Worm (Caenorhabditis elegans): ENCODE data around the gene Y66C5A.1.

The Y66C5A.1 gene

DNA sequence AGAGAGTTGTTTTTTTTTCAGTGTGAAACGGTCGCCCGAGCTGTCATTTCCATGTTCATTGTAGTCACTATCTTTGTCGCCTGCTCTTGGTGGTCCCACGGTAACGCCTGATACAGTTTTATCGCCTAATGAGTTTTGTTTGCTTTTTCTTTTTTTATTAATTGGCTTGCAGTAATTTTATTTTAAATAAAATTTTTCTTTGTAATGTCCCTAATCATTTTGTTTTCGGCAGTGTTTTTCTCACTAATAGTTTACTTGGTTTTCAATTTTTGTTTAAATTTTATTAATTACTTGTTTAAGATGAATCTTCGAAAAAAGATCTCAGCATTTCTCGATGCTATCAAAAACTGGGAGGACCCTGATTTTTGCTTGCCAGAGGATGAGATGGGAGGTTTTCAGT is 10.3 kb upstream of the Y66C5A.1 start, which contains the start of gene M163.22:
Gene M163.22, plus strand, starts transcription at position 301 of the 400 bp plus-strand sequence.
- no peak for TF ChIP-seq him-1 (tag; optimal IDR thresholded peaks at IDR 0.05)
- no peak for TF ChIP-seq W03F9.2 (tag; optimal IDR thresholded peaks at IDR 0.05)
- TF ChIP-seq dao-5 (tag; optimal IDR thresholded peaks at IDR 0.05) = no peak

DNA sequence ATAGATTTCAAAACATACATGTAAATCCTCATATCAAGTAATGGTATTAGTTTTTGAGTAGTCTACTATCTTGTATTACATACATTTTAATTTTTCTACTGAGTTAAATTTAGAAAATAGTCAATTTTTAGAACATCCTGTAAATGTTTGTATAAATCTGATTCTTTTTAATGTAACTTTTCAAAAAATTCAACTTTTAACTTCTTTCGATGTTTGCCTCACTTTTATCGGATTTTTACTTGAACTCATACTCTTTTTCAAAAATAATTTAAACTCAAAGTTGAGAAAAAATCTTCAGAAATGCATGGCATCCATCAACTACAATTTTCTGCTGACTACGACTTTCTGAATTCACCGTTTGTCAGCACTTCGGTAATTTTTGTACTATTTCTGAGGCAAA is 9.2 kb upstream of the Y66C5A.1 start, which contains the start of gene M163.7:
Gene M163.7, plus strand, starts transcription at position 301 of the 400 bp plus-strand sequence.
- TF ChIP-seq W03F9.2 (tag; optimal IDR thresholded peaks at IDR 0.05) (no peak), him-1 (tag; optimal IDR thresholded peaks at IDR 0.05) (no peak), dao-5 (tag; optimal IDR thresholded peaks at IDR 0.05) (no peak)

DNA sequence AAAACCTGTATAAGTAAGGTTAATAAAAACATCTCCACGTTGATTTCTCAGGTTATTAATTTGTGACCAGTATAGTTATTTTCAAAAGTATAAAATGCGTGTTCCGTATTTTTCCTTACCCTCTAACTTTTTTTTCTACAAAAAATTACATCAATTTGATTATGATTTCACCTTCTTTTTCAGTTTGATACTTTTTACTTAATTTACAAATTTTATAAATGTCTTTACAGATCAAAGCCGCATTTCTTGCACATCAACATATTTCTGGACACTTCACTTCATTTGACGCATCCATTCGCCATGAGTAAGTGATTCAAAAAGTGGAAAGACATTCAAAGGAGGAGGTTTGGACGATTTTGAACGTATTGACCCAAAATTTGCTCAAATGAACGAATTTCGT is 5.1 kb upstream of the Y66C5A.1 start, which contains the start of gene Y66C5A.2:
Gene Y66C5A.2, plus strand, starts transcription at position 301 of the 400 bp plus-strand sequence.
- no peak for TF ChIP-seq W03F9.2 (tag; optimal IDR thresholded peaks at IDR 0.05)
- no peak for TF ChIP-seq him-1 (tag; optimal IDR thresholded peaks at IDR 0.05)
- TF ChIP-seq dao-5 (tag; optimal IDR thresholded peaks at IDR 0.05) = no peak

DNA sequence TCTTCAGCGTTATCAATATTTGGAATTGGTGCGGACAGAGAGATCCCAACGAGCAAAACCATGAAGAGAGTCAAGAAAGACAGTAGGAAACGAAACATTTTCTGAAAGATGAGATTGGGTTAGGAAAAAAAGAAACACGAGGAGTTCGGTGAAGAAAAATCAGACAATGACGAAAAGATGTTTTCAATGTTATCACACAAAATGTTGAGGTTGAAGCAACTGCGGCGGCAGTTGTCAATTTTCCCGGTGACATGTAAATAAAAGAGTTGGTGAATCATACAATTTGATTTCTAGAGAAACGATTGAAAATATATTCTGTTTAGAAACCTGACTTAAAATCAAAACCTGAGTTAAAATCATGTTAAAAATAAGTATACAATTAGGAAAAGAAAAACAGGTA is 1.6 kb downstream of the Y66C5A.1 start, which contains the start of gene F23D12.7:
Gene F23D12.7, minus strand, starts transcription at position 101 of the 400 bp plus-strand sequence.
- TF ChIP-seq W03F9.2 (tag; optimal IDR thresholded peaks at IDR 0.05) (no peak), him-1 (tag; optimal IDR thresholded peaks at IDR 0.05) (no peak), dao-5 (tag; optimal IDR thresholded peaks at IDR 0.05) (no peak)

DNA sequence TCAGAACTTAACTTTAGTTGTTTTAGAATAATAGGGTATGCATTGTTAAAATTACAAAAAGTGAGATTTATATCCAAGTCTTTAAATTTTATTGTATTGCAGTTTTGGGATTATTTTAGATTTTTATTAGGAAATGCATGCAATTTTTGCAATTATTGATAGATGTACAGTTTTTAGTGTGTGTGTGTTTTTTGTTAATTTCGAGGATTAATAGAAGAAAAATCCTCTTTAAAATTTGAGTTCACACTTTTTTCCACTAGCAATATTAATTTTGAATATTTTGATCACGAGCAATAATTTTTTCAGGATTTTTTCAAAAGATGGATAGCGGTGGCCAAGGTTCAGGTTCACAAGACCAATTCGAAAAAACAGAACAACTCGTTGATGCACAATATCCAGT is 7.4 kb downstream of the Y66C5A.1 start, which contains the start of gene jmjd-3.2:
Gene jmjd-3.2, plus strand, starts transcription at position 301 of the 400 bp plus-strand sequence.
- TF ChIP-seq him-1 (tag; optimal IDR thresholded peaks at IDR 0.05) (no peak), W03F9.2 (tag; optimal IDR thresholded peaks at IDR 0.05) (no peak), dao-5 (tag; optimal IDR thresholded peaks at IDR 0.05) (no peak)

DNA sequence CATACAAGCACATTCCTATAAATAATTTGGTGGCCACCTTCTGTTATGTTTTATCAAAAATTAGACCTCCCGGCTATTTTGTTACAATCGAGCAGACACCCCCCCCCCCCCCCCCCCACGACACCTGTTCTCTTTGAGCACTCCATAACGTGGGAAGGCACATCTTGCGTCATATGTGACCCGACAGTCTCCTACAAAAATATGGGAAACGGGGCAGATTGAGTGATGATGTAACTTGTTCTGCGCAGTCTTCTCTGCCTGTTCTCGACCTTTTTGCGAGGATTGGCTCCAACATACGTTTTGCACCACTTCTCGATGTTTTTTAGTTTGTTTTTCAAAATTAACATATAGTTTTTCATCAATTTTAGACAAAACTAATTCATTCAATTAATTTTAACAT is 7.8 kb downstream of the Y66C5A.1 start:
- TF ChIP-seq dao-5 (tag; optimal IDR thresholded peaks at IDR 0.05) (no peak), W03F9.2 (tag; optimal IDR thresholded peaks at IDR 0.05) (no peak), him-1 (tag; optimal IDR thresholded peaks at IDR 0.05) (no peak)

DNA sequence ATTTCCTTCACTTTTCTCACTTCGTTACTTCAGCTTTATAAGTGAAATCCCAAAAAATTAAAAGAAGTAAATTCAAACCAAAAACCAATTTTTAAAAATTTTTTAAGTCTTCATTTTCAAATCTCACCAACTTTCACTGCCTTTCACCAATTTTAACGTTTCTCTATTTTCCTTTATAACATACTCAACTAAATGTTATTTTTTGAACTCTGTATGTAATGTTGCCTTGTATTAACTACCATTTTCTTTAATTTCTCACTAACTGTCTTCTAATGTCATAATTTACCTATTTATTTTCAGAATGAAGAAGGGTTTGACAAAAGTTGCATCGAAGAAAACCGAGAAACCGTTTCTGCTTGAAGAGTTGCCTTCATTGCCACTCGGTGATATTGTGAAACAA is 10.6 kb downstream of the Y66C5A.1 start, which contains the start of gene F23D12.4:
Gene F23D12.4, plus strand, starts transcription at position 301 of the 400 bp plus-strand sequence.
- TF ChIP-seq W03F9.2 (tag; optimal IDR thresholded peaks at IDR 0.05) (no peak), dao-5 (tag; optimal IDR thresholded peaks at IDR 0.05) (no peak), him-1 (tag; optimal IDR thresholded peaks at IDR 0.05) (no peak)

DNA sequence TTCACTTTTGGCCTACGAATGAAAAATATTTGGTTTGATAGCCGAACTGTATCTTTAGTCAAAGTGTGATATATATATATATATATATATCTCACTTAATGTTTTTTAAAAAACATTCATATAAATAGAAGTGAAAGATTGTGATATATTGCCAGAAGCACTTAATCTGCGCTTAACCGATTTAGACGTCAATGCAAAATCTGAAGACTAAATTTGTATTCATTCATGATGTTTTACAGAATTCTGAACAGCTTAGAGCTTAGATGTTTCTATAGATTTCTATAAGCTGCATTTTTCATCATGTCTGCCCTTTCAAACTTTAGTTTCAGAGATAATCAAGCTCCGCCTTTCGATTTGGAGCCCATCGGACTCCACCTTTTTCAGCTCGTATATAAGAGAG is 13.0 kb downstream of the Y66C5A.1 start, which contains the start of gene F23D12.3:
Gene F23D12.3, plus strand, starts transcription at position 301 of the 400 bp plus-strand sequence.
- TF ChIP-seq him-1 (tag; optimal IDR thresholded peaks at IDR 0.05) (no peak), dao-5 (tag; optimal IDR thresholded peaks at IDR 0.05) (no peak), W03F9.2 (tag; optimal IDR thresholded peaks at IDR 0.05) (no peak)

DNA sequence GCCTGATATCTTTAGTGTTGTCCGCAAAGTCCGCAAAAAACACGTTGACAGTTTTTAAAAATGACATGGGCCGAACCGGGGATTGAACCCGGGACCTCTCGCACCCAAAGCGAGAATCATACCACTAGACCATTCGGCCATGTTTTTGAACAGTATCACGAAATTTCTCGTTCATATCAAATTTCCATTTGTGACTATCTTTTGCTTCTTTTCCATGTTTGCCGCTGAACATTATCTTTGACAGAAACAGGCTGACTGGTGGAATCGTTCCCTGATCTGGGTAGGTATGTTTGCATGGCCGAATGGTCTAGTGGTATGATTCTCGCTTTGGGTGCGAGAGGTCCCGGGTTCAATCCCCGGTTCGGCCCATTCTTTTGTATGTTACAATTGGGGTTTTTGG is 17.5 kb downstream of the Y66C5A.1 start:
- TF ChIP-seq W03F9.2 (tag; optimal IDR thresholded peaks at IDR 0.05) = peak; percentile 12

DNA sequence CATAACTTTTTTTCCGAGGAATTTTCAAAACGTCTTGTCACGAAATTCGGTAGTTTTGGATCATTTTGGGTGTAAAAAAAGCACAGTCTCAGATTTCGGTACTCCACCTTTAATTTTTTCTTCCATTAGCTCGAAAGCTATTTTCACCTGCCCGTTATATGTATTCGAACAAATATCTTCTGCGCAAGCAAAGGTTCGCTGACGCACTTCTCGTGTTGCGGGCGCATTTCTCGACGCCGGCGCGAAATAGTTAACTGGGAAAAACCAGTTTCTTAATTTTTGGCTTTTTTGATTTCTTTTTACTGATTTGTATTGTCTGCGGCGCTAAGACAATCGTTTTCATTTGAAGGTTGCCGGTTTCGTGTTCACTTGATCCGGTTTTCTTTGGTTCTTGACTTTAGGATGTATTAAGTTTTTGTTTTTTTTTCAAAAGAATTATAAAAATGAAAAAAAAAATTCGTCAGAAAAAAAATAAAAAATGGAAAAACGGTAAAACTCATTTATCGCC is 19.6 kb downstream of the Y66C5A.1 start:
- TF ChIP-seq W03F9.2 (tag; optimal IDR thresholded peaks at IDR 0.05) (no peak), dao-5 (tag; optimal IDR thresholded peaks at IDR 0.05) (no peak), him-1 (tag; optimal IDR thresholded peaks at IDR 0.05) (no peak)

DNA sequence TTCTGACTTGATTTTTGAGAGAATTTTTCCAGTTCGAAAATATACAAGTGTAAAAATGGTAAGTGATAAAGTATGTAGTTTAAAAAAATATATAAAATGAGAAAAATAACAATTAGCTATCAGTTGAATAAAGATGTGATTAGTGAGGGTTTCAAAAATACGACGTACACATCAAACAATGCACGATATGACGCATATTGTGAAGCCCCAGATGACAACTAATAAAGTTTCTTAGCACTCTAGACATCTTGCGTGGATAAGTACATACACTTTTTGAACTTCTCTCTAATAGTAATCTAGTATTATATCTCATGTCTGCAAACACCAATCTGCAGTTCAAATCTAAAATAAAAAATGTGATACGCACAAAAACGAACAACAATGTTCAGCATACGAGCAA is 24.9 kb downstream of the Y66C5A.1 start:
- no peak for TF ChIP-seq W03F9.2 (tag; optimal IDR thresholded peaks at IDR 0.05)
- TF ChIP-seq dao-5 (tag; optimal IDR thresholded peaks at IDR 0.05) = no peak
- TF ChIP-seq him-1 (tag; optimal IDR thresholded peaks at IDR 0.05) = no peak

DNA sequence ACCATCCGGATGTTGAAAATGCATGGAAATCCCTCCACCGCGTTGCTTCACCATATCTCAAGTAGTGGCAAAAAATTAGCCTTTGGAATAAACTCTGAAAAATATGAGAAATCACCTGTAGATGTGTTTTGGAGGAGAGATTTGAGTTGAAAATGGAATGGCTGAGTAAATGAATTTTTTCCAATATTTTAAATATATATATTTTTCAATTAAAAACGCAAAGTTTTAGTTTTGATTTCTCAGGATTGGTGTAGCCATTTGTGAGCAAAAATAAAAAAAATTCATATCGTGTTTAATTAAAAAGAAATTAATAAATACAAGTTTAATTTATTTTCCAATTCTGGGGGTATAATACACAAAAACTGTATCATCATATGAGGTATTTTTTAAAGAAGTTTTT is 27.3 kb downstream of the Y66C5A.1 start, which contains the start of gene F23D12.1:
Gene F23D12.1, minus strand, starts transcription at position 101 of the 400 bp plus-strand sequence.
- no peak for TF ChIP-seq him-1 (tag; optimal IDR thresholded peaks at IDR 0.05)
- TF ChIP-seq W03F9.2 (tag; optimal IDR thresholded peaks at IDR 0.05) = no peak
- no peak for TF ChIP-seq dao-5 (tag; optimal IDR thresholded peaks at IDR 0.05)

DNA sequence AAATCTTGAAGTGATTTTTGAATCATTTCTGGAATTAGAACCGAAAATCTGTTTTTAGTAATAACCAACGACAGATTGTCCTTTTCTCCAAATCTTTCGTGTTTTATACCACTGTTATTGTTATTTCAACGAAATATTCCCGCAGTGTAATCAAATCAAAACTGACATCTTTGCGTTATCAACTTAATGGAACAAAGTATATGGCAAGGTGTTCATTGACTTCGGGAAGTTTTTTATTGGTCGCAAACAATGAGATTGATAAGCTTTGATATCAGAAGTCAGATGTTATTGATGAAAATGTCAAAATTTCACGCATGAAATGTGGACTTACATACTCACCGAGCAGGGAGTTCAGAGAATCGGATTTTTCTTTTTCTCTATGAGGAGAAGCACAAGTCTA is 30.6 kb downstream of the Y66C5A.1 start, which contains the start of gene F23D12.11:
Gene F23D12.11, minus strand, starts transcription at position 79 of the 400 bp plus-strand sequence.
- TF ChIP-seq dao-5 (tag; optimal IDR thresholded peaks at IDR 0.05) = no peak
- no peak for TF ChIP-seq him-1 (tag; optimal IDR thresholded peaks at IDR 0.05)
- no peak for TF ChIP-seq W03F9.2 (tag; optimal IDR thresholded peaks at IDR 0.05)

DNA sequence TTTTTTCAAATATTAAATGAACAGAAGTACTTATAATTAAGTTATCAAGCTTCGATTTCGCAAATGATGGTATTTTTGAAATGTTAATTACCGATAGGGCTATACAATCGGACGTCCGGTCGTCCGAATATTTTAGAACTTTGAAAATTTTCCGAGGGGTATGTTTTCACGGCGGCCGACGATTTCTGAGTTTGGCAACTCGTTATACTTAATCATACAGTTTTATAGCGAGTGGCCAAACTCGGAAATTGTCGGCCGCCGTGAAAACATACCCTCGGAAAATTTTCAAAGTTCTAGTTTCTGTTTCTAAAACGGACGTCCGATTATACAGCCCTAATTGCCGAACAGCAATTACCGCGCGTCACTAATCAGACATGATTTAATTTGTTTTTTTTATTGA is 31.1 kb downstream of the Y66C5A.1 start:
- TF ChIP-seq dao-5 (tag; optimal IDR thresholded peaks at IDR 0.05) (no peak), W03F9.2 (tag; optimal IDR thresholded peaks at IDR 0.05) (no peak), him-1 (tag; optimal IDR thresholded peaks at IDR 0.05) (no peak)

DNA sequence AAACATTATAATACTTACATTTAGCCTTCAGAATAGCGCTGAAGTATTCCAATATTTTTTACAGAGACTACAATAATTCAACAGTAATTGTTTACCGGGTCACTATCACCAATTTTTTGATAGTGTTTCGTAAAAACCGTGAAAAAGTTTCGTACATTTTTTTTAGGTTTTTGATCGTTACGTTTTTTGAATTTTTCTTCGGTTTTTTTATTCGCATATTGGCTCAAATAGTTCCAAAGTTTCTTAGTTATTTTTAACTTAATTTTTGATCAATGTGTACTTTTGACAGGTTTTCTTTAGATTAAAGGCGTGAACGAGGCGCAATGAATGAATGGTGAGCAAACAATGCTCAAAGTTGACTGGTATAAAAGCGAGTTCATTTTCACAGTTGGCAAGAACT is 32.2 kb downstream of the Y66C5A.1 start, which contains the start of gene fipr-3:
Gene fipr-3, plus strand, starts transcription at position 301 of the 400 bp plus-strand sequence.
- TF ChIP-seq dao-5 (tag; optimal IDR thresholded peaks at IDR 0.05) (no peak), W03F9.2 (tag; optimal IDR thresholded peaks at IDR 0.05) (no peak), him-1 (tag; optimal IDR thresholded peaks at IDR 0.05) (no peak)
